Worm (Caenorhabditis elegans) whole organism, dauer: ENCODE results near the gene tag-243.

Source experiments
- unc-62 ChIP-seq: sonication (generic microtip); optimal IDR thresholded peaks from 2 replicates; lab custom pipeline; 2017; ENCODE audit warnings: missing biosample characterization, missing genetic modification reagents, missing genetic modification characterization

tag-243 gene

DNA sequence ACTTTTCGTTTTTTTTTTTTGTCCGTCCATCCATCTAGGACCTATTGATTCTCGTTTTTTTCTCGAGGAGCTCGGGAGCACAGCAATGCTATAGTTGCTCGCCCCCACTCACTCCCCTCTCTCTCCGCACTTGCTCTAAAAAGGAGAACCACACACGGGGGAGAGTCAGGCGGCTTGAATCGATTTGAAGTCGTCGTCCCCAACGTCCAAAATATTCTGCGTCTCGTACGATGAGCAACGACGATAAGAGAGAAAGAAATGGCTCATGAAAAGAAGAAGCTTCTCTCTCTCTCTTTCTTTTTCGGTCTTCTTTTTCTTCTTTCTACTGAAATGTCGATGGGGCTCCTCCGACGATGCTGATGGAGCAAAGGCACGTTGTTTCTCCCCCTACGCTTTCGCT, 31.8 kb downstream of the tag-243 start:
- TF ChIP-seq unc-62 (GFP tag; lab: Kevin White, UChicago) = no peak

DNA sequence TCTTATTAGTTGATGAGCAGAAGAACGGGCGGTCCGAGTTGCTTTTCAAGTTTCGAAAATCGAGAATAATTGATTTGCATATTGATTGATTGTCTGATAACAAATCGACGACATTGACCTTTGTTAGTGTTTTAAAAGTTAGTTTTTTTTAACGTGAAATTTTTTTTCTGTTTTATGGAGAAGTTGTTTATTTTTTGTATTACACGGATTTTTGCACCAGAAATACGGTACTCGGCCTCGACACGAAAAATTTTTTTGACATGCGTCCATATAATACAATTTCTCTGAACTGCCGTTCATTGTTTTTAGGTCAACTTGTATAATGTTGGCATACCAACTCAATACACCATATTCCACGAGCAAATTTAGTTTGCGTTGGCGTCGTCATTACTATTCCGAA, 32.9 kb downstream of the tag-243 start, which contains the start of gene T23F11.2:
T23F11.2 (minus strand) TSS at position 101 of the 400 bp plus-strand sequence.
- TF ChIP-seq unc-62 (GFP tag; lab: Kevin White, UChicago) = no peak

DNA sequence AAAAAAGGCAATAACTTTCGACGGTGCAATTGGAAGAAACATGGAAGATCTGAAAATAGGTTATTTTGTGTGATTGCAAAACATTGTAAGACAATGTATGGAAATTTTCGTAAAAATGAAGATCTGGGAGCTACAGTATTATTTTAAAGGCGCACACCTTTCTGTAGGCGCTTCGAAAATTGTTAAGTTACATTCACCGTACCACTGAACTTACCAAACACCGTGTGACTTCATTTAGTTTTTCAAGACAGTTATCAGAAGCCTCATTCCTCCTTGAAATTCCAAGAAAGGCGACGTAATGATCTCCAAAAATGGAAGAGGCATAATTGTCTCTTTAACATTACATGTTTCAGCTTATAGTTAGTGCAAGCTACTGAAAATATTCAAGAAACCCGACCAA, 34.3 kb downstream of the tag-243 start:
- no peak for TF ChIP-seq unc-62 (GFP tag; lab: Kevin White, UChicago)

DNA sequence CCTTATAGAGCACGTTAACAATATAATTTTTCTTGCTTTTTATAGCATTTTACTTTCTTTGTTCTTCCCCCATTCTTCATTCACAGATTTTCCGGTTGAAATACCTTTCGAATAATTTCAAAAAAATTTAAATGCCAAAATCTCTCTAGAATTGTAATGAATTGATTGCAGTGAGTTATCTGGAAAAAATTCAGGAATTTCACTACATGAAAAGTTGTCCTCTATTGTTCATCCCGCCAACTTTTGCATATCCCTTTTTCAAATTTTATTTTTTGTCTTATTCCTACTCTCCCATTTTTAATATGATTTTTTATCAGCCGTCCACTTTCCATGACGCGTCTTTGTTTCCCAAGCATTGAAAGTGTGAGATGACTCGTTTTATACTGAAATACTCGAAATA, 34.9 kb downstream of the tag-243 start:
- no peak for TF ChIP-seq unc-62 (GFP tag; lab: Kevin White, UChicago)

DNA sequence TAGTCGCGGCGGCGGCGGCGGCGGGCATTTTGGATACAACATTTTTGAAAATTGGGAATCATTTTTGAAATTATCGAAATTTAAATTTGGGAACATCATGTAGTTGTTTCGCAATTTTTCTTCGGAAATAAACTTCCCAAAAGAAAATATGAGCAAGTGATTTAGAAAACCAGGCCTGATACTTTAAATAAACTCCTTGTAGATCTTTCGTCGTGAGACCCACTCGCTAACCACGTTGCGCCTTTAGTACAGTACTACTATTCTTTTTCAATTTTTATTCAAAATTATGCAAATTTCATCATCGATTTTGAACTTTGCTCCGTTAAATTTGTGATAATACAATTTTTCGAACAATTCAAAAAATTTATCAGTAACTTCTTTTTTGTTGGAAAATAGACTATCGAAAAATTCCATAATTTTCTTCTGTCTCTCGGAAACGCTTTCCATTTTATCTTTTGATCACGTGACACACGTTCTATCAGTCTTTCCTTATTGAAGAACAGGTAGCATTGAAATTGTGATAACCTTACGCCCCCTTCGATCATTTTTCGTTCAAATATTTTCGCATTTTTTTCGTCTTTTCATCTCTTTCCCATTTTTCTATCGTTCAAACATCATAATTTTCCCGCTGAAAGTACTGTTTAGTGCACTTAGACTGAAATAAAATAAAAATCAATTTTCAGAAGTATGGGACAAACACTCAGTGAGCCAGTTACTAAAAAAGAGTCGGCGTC, 38.3 kb downstream of the tag-243 start, which contains the start of gene ppm-2:
ppm-2 (plus strand) TSS at position 684 of the 734 bp plus-strand sequence.
- TF ChIP-seq unc-62 (GFP tag; lab: Kevin White, UChicago) = no peak

DNA sequence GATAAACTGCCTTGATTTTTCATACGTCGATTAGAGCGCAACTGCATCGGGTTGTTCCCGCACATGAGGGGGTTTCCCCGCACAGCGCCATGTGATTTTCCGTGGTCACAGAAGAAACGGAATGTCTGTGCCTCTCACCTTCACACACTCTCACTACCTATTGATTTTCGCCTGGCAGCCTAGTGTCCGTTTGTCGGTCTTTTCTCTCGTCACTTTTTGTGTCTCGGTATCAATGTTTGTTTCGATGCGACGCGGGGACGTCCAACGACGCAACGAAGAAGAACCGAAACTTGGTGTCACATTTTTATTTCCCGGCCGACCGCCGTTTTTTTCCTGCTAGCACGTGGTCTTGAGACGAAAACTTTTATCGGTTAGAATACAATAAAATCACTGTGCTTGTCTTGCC, 38.9 kb downstream of the tag-243 start:
- TF ChIP-seq unc-62 (GFP tag; lab: Kevin White, UChicago) = no peak

DNA sequence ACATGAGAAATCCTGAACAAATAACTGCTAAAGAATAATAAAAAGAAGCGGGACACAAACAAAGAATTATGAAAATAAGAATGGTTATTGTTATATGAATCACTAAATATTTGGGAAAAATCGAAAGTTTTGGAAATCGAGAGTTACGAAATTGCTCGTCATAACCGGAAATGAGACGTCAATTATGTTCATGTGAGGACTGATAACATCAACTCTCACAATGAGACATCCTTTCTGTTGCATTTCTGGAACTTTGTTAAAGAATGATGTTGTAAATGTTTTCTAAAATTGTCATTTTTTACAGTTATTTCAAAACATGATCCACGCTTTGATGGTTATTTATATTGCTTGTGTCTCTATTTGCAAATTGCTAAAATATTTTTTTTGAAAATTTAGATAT, 40.4 kb downstream of the tag-243 start, which contains the start of gene T23F11.6:
T23F11.6 (minus strand) TSS at position 45 of the 400 bp plus-strand sequence.
- no peak for TF ChIP-seq unc-62 (GFP tag; lab: Kevin White, UChicago)

DNA sequence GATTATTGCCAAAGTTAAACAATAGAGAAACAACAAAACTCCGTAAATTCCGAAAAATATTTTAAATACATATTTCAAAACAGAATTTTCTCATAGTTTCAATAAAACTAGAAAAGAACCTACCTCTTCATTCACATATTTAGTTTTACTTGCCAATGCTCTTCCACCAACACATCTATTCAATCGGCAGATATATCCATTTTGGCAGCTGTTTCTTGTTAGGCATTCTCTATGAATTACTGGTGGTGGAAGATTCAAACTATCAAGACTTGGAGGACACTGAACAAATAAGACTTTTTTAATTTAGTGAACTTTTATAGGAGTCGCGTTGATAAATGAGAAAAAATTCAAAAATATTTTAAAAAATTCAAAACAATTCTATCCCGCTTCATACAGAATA, 40.9 kb downstream of the tag-243 start:
- no peak for TF ChIP-seq unc-62 (GFP tag; lab: Kevin White, UChicago)

DNA sequence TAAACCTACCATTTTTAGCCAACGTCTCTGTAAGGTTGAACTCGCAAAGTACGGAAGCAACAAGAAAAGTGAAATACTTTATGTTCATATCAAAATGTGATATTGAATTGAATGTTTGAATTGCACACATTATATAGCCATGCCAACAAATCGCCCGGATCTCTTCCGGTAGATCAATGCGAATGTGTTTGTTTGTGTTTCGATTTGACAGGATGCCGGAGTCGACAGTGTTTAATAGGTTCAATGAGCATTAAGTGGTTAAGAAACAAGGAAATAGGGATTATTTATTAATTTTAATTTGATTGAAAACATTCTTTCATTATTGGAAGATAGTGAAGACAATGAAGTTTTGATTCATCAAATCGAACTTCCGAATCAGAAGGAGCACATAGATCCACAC, 42.0 kb downstream of the tag-243 start, which contains the start of gene pqn-29:
pqn-29 (minus strand) TSS at position 101 of the 400 bp plus-strand sequence.
- no peak for TF ChIP-seq unc-62 (GFP tag; lab: Kevin White, UChicago)

DNA sequence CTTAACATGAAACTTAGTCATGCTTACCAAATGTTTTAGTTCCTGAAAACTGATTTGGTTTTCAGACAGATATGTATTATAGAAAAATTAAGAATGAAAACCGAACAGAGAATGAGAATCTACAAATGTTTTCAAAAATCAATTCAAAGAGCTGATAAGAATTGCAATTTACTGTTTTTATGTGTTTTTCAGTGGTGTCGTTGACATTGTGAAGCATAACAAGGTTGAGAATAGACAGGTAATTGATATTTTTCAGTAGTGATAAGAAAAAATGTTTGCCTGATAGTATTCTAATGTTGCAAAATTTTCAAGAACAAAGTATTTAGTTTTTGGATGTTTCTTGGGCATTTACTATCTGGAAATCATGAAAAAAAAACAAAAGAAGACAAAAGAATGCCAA, 45.0 kb downstream of the tag-243 start, which contains the start of gene pfas-1:
pfas-1 (minus strand) TSS at position 49 of the 400 bp plus-strand sequence.
- TF ChIP-seq unc-62 (GFP tag; lab: Kevin White, UChicago) = no peak
